Worm (Caenorhabditis elegans): ENCODE results near the gene fbxa-31.

Gene fbxa-31

ce11 chrIII:1308209-1308608, 37.0 kb upstream of the fbxa-31 start, which contains the start of gene fbxa-79:
Gene fbxa-79, minus strand, starts transcription at chrIII:1308294.
- TF ChIP-seq nhr-28 (tag; optimal IDR thresholded peaks at IDR 0.05) (peak; percentile 78), dmd-6 (GFP tag; IDR thresholded peaks at IDR 0.05) (peak; percentile 22; the same call in 1 of the 2 replicates), Y48G9A.11 (GFP tag; IDR thresholded peaks at IDR 0.05) (no peak), madf-5 (GFP tag; IDR thresholded peaks at IDR 0.05) (no peak), daf-16 (GFP tag; optimal IDR thresholded peaks at IDR 0.05) (no peak), daf-16 (tag; optimal IDR thresholded peaks at IDR 0.05) (peak; percentile 71), ceh-62 (tag; optimal IDR thresholded peaks at IDR 0.05) (no peak), zip-2 (tag; optimal IDR thresholded peaks at IDR 0.05) (peak; percentile 91), aha-1 (tag) (peak; percentile 1), nhr-41 (GFP tag; IDR thresholded peaks at IDR 0.05) (no peak), D1046.2 (GFP tag; IDR thresholded peaks at IDR 0.05) (no peak), tra-1 (GFP tag; IDR thresholded peaks at IDR 0.05) (no peak), dve-1 (tag; optimal IDR thresholded peaks at IDR 0.05; ENCODE audit: insufficient read depth) (peak; percentile 38), unc-62 (GFP tag; optimal IDR thresholded peaks at IDR 0.05 in 1 of 2) (peak in 1 of 2 experiments; percentile 25), unc-62 (tag; optimal IDR thresholded peaks at IDR 0.05) (no peak), ztf-7 (tag; optimal IDR thresholded peaks at IDR 0.05) (peak; percentile 66), nhr-48 (tag; optimal IDR thresholded peaks at IDR 0.05) (no peak), pqm-1 (tag; optimal IDR thresholded peaks at IDR 0.05) (peak; percentile 86), lir-3 (tag; optimal IDR thresholded peaks at IDR 0.05) (no peak), hlh-11 (tag; optimal IDR thresholded peaks at IDR 0.05) (peak; percentile 31), ceh-82 (tag; optimal IDR thresholded peaks at IDR 0.05) (no peak)

- TF ChIP-seq ceh-20 (GFP tag; IDR thresholded peaks at IDR 0.05) (no peak), zag-1 (tag; optimal IDR thresholded peaks at IDR 0.05) (no peak), tra-1 (GFP tag; IDR thresholded peaks at IDR 0.05) (no peak), ZK337.2 (GFP tag; IDR thresholded peaks at IDR 0.05) (no peak), dmd-9 (GFP tag; IDR thresholded peaks at IDR 0.05) (no peak), snpc-4 (tag; optimal IDR thresholded peaks at IDR 0.05) (no peak), daf-19 (GFP tag; conservative IDR thresholded peaks at IDR 0.05) (no peak), F49E8.2 (tag; optimal IDR thresholded peaks at IDR 0.05; ENCODE audit: borderline replicate concordance) (no peak), mdl-1 (tag; optimal IDR thresholded peaks at IDR 0.05) (no peak), aha-1 (tag) (peak; percentile 23), jun-1 (tag; optimal IDR thresholded peaks at IDR 0.05) (no peak), nhr-25 (tag; optimal IDR thresholded peaks at IDR 0.05; ENCODE audit: borderline replicate concordance, insufficient read depth) (no peak), hif-1 (tag; optimal IDR thresholded peaks at IDR 0.05) (no peak), dmd-6 (GFP tag; IDR thresholded peaks at IDR 0.05) (no peak), zip-11 (GFP tag; IDR thresholded peaks at IDR 0.05) (no peak), duxl-1 (tag; optimal IDR thresholded peaks at IDR 0.05; ENCODE audit: poor library complexity) (no peak), unc-62 (GFP tag; optimal IDR thresholded peaks at IDR 0.05 in 1 of 2) (peak in 1 of 2 experiments; percentile 77), unc-62 (tag; optimal IDR thresholded peaks at IDR 0.05) (no peak)
Observed at ce11 chrIII:1307333-1307732, 36.1 kb upstream of the fbxa-31 start.

- TF ChIP-seq lin-39 (tag; optimal IDR thresholded peaks at IDR 0.05): no peak
- peak in 1 of 2 experiments; percentile 16 for TF ChIP-seq unc-62 (GFP tag; optimal IDR thresholded peaks at IDR 0.05 in 1 of 2)
- TF ChIP-seq unc-62 (tag; optimal IDR thresholded peaks at IDR 0.05): no peak
Observed at ce11 chrIII:1303414-1303813, 32.2 kb upstream of the fbxa-31 start, which contains the start of gene fbxa-75. Gene fbxa-75, plus strand, starts transcription at chrIII:1303714.

- TF ChIP-seq daf-19 (GFP tag; conservative IDR thresholded peaks at IDR 0.05) (no peak), ces-1 (GFP tag; optimal IDR thresholded peaks at IDR 0.05) (no peak), tag-97 (GFP tag; IDR thresholded peaks at IDR 0.05) (no peak), F37D6.2 (tag; optimal IDR thresholded peaks at IDR 0.05) (no peak), mdt-29 (GFP tag; IDR thresholded peaks at IDR 0.05) (no peak), Y48G9A.11 (GFP tag; IDR thresholded peaks at IDR 0.05) (no peak), Y105C5A.15 (GFP tag; IDR thresholded peaks at IDR 0.05) (no peak), ztf-7 (tag; optimal IDR thresholded peaks at IDR 0.05) (no peak), ama-1 (optimal IDR thresholded peaks at IDR 0.05) (no peak), lin-39 (tag; optimal IDR thresholded peaks at IDR 0.05) (no peak)
Observed at ce11 chrIII:1297604-1298003, 26.4 kb upstream of the fbxa-31 start, which contains the start of gene fbxa-28. Gene fbxa-28, plus strand, starts transcription at chrIII:1297904.

All from whole organism, L4 larva.